Worm (Caenorhabditis elegans) whole organism, mixed stage, embryonic: ENCODE results near the gene hphd-1.

Experiments used
- M03D4.4 ChIP-seq: sonication (generic microtip); optimal IDR thresholded peaks from 2 replicates; lab custom pipeline; 2017; ENCODE audit warnings: mild to moderate bottlenecking, missing genetic modification characterization, missing compliant biosample characterization
- blmp-1 ChIP-seq: fragments of 150-350 bp; optimal IDR thresholded peaks from 2 replicates; lab custom pipeline; 2014; ENCODE audit warnings: missing biosample characterization, missing genetic modification characterization
- ceh-39 ChIP-seq: fragments of 150-350 bp; optimal IDR thresholded peaks from 2 replicates; lab custom pipeline; 2014; ENCODE audit warnings: missing biosample characterization, missing genetic modification characterization
- ceh-43 ChIP-seq: fragments of 200-800 bp; sonication (Bioruptor generic); optimal IDR thresholded peaks from 2 replicates; lab custom pipeline; 2018; ENCODE audit warnings: mild to moderate bottlenecking, missing genetic modification characterization, moderate library complexity, missing compliant biosample characterization
- ceh-83 ChIP-seq: fragments of 200-800 bp; sonication (Bioruptor generic); optimal IDR thresholded peaks from 2 replicates; lab custom pipeline; 2018; ENCODE audit warnings: mild to moderate bottlenecking, missing genetic modification characterization, missing compliant biosample characterization
- ces-1 ChIP-seq: fragments of 150-350 bp; optimal IDR thresholded peaks from 2 replicates; lab custom pipeline; 2014; ENCODE audit warnings: missing biosample characterization, missing genetic modification reagents, missing genetic modification characterization
- cnd-1 ChIP-seq: fragments of 200-800 bp; sonication (Bioruptor generic); optimal IDR thresholded peaks from 2 replicates; lab custom pipeline; 2018; ENCODE audit warnings: mild to moderate bottlenecking, missing genetic modification characterization, missing compliant biosample characterization
- elt-1 ChIP-seq: sonication (generic microtip); optimal IDR thresholded peaks from 2 replicates; lab custom pipeline; 2017; ENCODE audit warnings: missing genetic modification characterization, mild to moderate bottlenecking, missing compliant biosample characterization, antibody characterized with exemption, moderate library complexity, borderline replicate concordance; ENCODE audit not compliant: insufficient read depth
- elt-3 ChIP-seq: fragments of 150-350 bp; optimal IDR thresholded peaks from 2 replicates; lab custom pipeline; 2014; ENCODE audit warnings: missing biosample characterization, missing genetic modification characterization
- flh-1 ChIP-seq: fragments of 200-800 bp; sonication (Bioruptor generic); optimal IDR thresholded peaks from 2 replicates; lab custom pipeline; 2018; ENCODE audit warnings: mild to moderate bottlenecking, missing genetic modification characterization, moderate library complexity, missing compliant biosample characterization
- ham-2 ChIP-seq: fragments of 200-800 bp; sonication (Bioruptor generic); optimal IDR thresholded peaks from 2 replicates; lab custom pipeline; 2018; ENCODE audit warnings: mild to moderate bottlenecking, missing genetic modification characterization, missing compliant biosample characterization
- hlh-1 ChIP-seq: fragments of 150-350 bp; optimal IDR thresholded peaks from 2 replicates; lab custom pipeline; 2014; ENCODE audit warnings: missing biosample characterization, missing genetic modification reagents, missing genetic modification characterization
- lin-13 ChIP-seq: fragments of 150-350 bp; optimal IDR thresholded peaks from 2 replicates; lab custom pipeline; 2014; ENCODE audit warnings: missing biosample characterization, missing genetic modification characterization
- lin-32 ChIP-seq: fragments of 200-800 bp; sonication (Bioruptor generic); optimal IDR thresholded peaks from 2 replicates; lab custom pipeline; 2018; ENCODE audit warnings: mild to moderate bottlenecking, missing genetic modification characterization, missing compliant biosample characterization
- lsy-2 ChIP-seq: fragments of 150-350 bp; optimal IDR thresholded peaks from 2 replicates; lab custom pipeline; 2014; ENCODE audit warnings: missing biosample characterization, missing genetic modification characterization
- mab-5 ChIP-seq: fragments of 150-350 bp; optimal IDR thresholded peaks from 2 replicates; lab custom pipeline; 2014; ENCODE audit warnings: missing biosample characterization, missing genetic modification characterization
- mep-1 ChIP-seq: fragments of 150-350 bp; optimal IDR thresholded peaks from 2 replicates; lab custom pipeline; 2017; ENCODE audit warnings: missing biosample characterization, missing genetic modification reagents, missing genetic modification characterization, inconsistent platforms
- mls-2 ChIP-seq: sonication (generic microtip); optimal IDR thresholded peaks from 2 replicates; lab custom pipeline; 2016; ENCODE audit warnings: mild to moderate bottlenecking, missing genetic modification characterization, moderate library complexity, missing compliant biosample characterization
- nhr-12 ChIP-seq: fragments of 150-350 bp; optimal IDR thresholded peaks from 2 replicates; lab custom pipeline; 2014; ENCODE audit warnings: missing biosample characterization, missing genetic modification characterization
- nhr-237 ChIP-seq: fragments of 150-350 bp; optimal IDR thresholded peaks from 2 replicates; lab custom pipeline; 2014; ENCODE audit warnings: missing biosample characterization, missing genetic modification characterization
- nhr-28 ChIP-seq: fragments of 150-350 bp; optimal IDR thresholded peaks from 2 replicates; lab custom pipeline; 2014; ENCODE audit warnings: missing biosample characterization, missing genetic modification characterization
- nhr-76 ChIP-seq: sonication (generic microtip); optimal IDR thresholded peaks from 2 replicates; lab custom pipeline; 2017; ENCODE audit warnings: missing biosample characterization, missing genetic modification characterization
- pha-4 ChIP-seq: fragments of 150-350 bp; optimal IDR thresholded peaks from 2 replicates; lab custom pipeline; 2018; ENCODE audit warnings: missing biosample characterization, missing genetic modification reagents, missing genetic modification characterization
- snpc-4 ChIP-seq: fragments of 150-350 bp; optimal IDR thresholded peaks from 2 replicates; lab custom pipeline; 2014; ENCODE audit warnings: missing biosample characterization, missing genetic modification characterization
- sptf-1 ChIP-seq: sonication (generic microtip); optimal IDR thresholded peaks from 2 replicates; lab custom pipeline; 2017; ENCODE audit warnings: mild to moderate bottlenecking, missing genetic modification characterization, moderate library complexity, missing compliant biosample characterization
- unc-120 ChIP-seq: sonication (generic microtip); optimal IDR thresholded peaks from 2 replicates; lab custom pipeline; 2017; ENCODE audit warnings: missing genetic modification characterization, missing compliant biosample characterization; ENCODE audit not compliant: poor library complexity, severe bottlenecking
- unc-39 ChIP-seq: fragments of 150-350 bp; optimal IDR thresholded peaks from 2 replicates; lab custom pipeline; 2014; ENCODE audit warnings: missing biosample characterization, missing genetic modification characterization
- unc-62 ChIP-seq: fragments of 150-350 bp; optimal IDR thresholded peaks from 2 replicates; lab custom pipeline; 2014; ENCODE audit warnings: missing biosample characterization, missing genetic modification reagents, missing genetic modification characterization
- zip-8 ChIP-seq: fragments of 150-350 bp; optimal IDR thresholded peaks from 2 replicates; lab custom pipeline; 2014; ENCODE audit warnings: missing biosample characterization, missing genetic modification characterization

The hphd-1 gene

DNA sequence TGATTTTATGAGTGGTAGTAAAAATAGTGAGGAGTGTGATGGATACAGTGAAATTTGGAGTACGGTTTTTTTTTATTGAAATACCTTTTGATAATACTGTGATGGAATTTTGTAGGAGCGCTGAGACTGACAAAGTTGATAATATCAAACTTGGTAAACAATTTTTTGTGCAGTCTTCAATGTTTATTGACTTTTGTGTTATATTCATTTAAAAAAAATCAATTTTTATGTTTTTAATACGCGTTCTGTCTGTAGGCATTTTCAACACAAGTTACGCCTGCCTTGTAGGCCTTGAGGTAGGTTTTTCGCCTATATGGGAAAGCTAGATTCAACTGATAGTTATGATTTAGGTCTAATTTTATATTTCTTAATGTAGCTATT is 8.5 kb upstream of the hphd-1 start:
- TF ChIP-seq unc-39 (no peak), ceh-83 (GFP tag; lab: Kevin White, UChicago) (no peak), nhr-237 (tag; lab: Kevin White, UChicago) (no peak), mls-2 (tag; lab: Kevin White, UChicago) (no peak)
- TF ChIP-seq, all 35 proteins: peak for 0

DNA sequence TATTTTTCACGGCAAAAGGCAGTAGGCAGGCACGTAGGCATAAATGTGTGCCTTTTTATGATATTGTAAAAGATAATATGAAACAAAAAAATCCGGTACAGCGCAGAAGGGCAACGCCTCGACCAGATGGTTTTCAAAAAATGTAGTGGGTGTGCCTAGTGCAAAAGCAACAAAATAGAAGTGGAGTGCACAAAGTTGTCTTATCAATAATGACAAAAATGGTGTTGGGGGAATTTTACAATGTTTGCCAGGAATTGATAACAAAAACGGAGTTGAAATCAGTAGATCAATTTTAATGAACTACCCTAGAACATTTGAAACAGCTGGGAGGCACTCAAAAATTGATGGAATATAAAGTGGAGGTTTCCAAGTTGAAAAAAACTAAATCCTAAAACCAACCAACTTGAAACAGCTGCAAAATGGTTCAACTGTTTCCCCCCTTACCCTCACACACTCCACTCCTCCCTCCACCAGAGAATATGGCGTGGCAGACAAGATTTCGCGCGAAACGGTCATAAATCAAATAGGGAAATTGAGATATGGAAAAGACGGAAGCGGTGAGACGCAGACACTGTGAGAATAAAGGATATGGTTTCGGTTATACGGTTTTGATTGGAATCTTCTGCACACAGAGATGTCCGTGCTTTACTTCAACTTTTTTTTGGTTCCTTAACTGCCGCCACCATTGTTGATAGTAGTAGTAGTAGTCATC is 7.9 kb upstream of the hphd-1 start:
- TF ChIP-seq ham-2 (GFP tag; lab: Kevin White, UChicago) (peak; percentile 6), unc-39 (no peak), unc-120 (tag; lab: Kevin White, UChicago) (no peak), nhr-237 (tag; lab: Kevin White, UChicago) (no peak), cnd-1 (tag; lab: Kevin White, UChicago) (no peak), mab-5 (peak; percentile 69), elt-3 (tag; lab: Kevin White, UChicago) (peak; percentile 25), lin-32 (GFP tag; lab: Kevin White, UChicago) (no peak), unc-62 (GFP tag; lab: Kevin White, UChicago) (peak; percentile 85)
- TF ChIP-seq, all 35 proteins: peak for 4

DNA sequence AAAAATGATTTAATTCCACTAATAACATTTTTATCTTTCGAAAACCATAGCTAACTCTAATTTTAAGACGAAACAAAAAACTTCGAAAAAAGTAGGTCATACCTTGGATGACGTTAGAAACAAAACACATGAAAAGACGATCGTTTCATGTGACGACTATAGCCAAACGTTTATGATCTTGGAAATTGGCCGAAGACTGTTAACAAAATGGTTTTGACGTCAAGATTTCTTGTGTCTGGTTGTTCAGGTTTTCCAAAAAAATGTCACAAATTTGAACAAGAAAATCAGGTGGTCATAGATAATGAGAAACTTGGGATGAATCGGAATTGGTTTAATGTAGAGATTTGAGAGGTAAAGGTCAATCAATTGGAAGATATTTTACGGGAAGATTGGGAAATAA is 6.9 kb upstream of the hphd-1 start:
- no peak for TF ChIP-seq cnd-1 (tag; lab: Kevin White, UChicago)
- no peak for TF ChIP-seq unc-62 (GFP tag; lab: Kevin White, UChicago)
- TF ChIP-seq mep-1: no peak
- no peak for TF ChIP-seq nhr-28
- no peak for TF ChIP-seq ceh-83 (GFP tag; lab: Kevin White, UChicago)

DNA sequence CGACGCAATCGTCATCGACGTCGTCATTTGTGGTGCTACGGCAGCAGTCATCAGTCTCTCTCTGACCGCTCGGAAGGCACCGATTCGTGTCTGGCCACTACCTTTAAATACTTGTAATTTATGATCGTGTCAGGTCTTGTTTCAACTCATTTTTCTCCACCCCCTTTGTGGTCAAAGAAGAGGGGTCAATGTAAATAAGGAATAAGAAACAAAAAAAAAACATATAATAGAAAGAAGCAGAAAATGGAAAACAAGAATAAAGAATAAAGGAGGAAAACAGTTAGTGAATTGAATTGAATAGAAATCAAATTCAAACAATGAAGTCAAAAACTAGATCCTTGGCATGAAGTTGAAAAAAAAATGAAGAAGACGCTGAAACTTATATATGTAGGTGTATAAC is 4.4 kb upstream of the hphd-1 start, which contains the start of gene Y38F1A.8:
Y38F1A.8 (minus strand) TSS at position 101 of the 400 bp plus-strand sequence.
- no peak for TF ChIP-seq ceh-43 (GFP tag; lab: Kevin White, UChicago)
- TF ChIP-seq elt-1 (tag; lab: Kevin White, UChicago): no peak
- no peak for TF ChIP-seq unc-62 (GFP tag; lab: Kevin White, UChicago)
- no peak for TF ChIP-seq cnd-1 (tag; lab: Kevin White, UChicago)
- no peak for TF ChIP-seq unc-39
- no peak for TF ChIP-seq pha-4 (tag; lab: Kevin White, UChicago)
- TF ChIP-seq snpc-4 (tag; lab: Kevin White, UChicago): no peak
- no peak for TF ChIP-seq blmp-1 (tag; lab: Kevin White, UChicago)
- TF ChIP-seq unc-120 (tag; lab: Kevin White, UChicago): no peak
- no peak for TF ChIP-seq zip-8 (tag; lab: Kevin White, UChicago)
- TF ChIP-seq, all 35 proteins: peak for 0

DNA sequence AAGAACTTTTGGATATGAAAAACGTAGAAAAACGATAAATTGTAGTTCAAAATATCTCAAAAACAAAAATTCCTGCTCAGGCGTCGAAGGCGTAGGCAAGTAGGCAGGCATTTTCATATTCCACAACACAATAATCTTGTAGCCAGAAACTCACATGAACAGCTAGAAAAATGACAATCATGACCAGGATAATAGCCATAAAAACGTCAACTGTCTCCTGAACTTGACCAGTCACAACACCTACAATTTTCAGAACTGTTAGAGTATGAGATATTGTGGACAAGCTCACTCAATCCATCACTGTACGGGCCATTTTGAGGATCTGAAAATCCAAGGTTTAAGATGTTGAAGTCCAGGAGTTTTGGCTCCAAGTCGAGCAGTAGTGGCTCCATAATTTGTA is 1.0 kb upstream of the hphd-1 start, which contains the start of gene Y38F1A.7:
Y38F1A.7 (minus strand) TSS at position 392 of the 400 bp plus-strand sequence.
- no peak for TF ChIP-seq lsy-2 (tag; lab: Kevin White, UChicago)

DNA sequence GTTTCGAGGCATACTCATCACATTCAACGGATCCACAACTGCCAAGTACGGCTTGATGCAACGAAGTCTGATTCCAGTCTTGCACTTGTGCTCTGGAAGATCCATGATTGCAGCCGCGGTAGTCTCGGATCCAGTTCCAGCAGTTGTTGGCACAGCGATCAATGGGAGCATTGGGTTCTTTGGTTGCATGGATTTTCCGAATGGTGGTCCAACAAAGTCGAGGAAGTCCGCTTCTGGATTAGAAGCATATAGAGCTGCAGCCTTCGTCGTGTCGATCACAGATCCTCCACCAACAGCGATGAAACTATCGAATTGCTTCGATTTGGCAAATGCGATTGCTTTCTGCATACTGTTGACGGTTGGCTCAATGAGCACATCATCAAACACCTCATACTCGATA is 1.0 kb downstream of the hphd-1 start:
- TF ChIP-seq lin-13 (tag; lab: Kevin White, UChicago): no peak
- TF ChIP-seq ham-2 (GFP tag; lab: Kevin White, UChicago): no peak
- no peak for TF ChIP-seq sptf-1 (tag; lab: Kevin White, UChicago)
- no peak for TF ChIP-seq blmp-1 (tag; lab: Kevin White, UChicago)
- TF ChIP-seq ceh-83 (GFP tag; lab: Kevin White, UChicago): no peak
- TF ChIP-seq ceh-43 (GFP tag; lab: Kevin White, UChicago): no peak
- no peak for TF ChIP-seq flh-1
- TF ChIP-seq nhr-28: no peak
- TF ChIP-seq unc-120 (tag; lab: Kevin White, UChicago): no peak
- no peak for TF ChIP-seq hlh-1
- TF ChIP-seq nhr-76 (tag; lab: Kevin White, UChicago): no peak
- TF ChIP-seq ces-1 (GFP tag; lab: Kevin White, UChicago): no peak
- no peak for TF ChIP-seq nhr-12 (tag; lab: Kevin White, UChicago)
- TF ChIP-seq unc-39: no peak
- TF ChIP-seq ceh-39 (tag; lab: Kevin White, UChicago): no peak
- no peak for TF ChIP-seq nhr-237 (tag; lab: Kevin White, UChicago)
- no peak for TF ChIP-seq M03D4.4 (tag; lab: Kevin White, UChicago)
- no peak for TF ChIP-seq mep-1
